Worm (Caenorhabditis elegans): ENCODE measurements around the gene T26H5.14.

Gene T26H5.14

ce11 chrV:15479825-15480224 is 30.9 kb downstream of the T26H5.14 start:
- no peak for TF ChIP-seq unc-62 (GFP tag; optimal IDR thresholded peaks at IDR 0.05)

ce11 chrV:15480505-15481075 is 31.6 kb downstream of the T26H5.14 start:
- no peak for TF ChIP-seq unc-62 (GFP tag; optimal IDR thresholded peaks at IDR 0.05)

DNA sequence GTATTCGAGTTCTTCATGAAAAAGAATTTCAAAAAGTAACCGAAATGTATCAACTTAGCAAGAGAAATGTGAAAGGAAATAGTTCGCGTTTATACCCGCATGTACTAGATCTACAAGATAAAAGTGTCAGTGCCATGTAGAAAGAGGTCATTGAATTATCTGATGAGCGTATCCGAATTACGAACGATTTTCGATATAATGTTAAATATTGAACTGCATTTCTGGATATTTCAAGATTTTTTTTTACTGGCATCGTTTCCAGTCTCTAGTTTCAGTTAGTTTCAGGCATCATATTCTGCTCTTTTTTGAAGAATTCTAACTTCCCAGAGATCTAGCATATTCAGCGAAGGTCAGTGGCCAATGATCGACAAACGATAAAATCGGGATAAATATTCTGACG is 32.4 kb downstream of the T26H5.14 start, which contains the start of gene nhr-150:
Gene nhr-150, minus strand, starts transcription at position 92 of the 400 bp plus-strand sequence.
- no peak for TF ChIP-seq unc-62 (GFP tag; optimal IDR thresholded peaks at IDR 0.05)

ce11 chrV:15483563-15483962 is 34.6 kb downstream of the T26H5.14 start:
- TF ChIP-seq unc-62 (GFP tag; optimal IDR thresholded peaks at IDR 0.05) = no peak

DNA sequence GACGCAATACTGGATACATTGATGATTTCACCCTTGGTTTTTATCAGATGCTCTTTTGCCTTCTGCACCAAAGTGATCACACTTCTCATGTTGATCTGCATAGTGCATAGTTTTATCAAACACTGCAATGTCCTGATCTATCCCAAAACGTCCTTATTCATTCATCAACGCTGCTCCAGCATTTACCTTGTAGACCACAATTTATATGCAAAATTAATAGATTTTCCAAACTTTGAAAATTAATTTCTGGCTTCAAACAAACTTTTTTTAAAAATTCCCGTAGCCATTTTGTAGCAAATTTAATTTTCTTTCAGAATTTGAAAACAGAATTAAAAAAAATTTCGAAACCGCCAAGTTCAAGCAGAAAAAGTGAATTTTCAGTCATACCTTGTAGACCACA is 35.6 kb downstream of the T26H5.14 start, which contains the start of gene C06B8.3:
Gene C06B8.3, minus strand, starts transcription at position 101 of the 400 bp plus-strand sequence.
- no peak for TF ChIP-seq unc-62 (GFP tag; optimal IDR thresholded peaks at IDR 0.05)

ce11 chrV:15487764-15488163 is 38.8 kb downstream of the T26H5.14 start, which contains the start of gene srw-21:
TSS of gene srw-21 (plus strand) at chrV:15488064.
- TF ChIP-seq unc-62 (GFP tag; optimal IDR thresholded peaks at IDR 0.05) = no peak

- no peak for TF ChIP-seq unc-62 (GFP tag; optimal IDR thresholded peaks at IDR 0.05)
Measured at ce11 chrV:15492518-15492917, 43.6 kb downstream of the T26H5.14 start, which contains the start of gene str-264. TSS of gene str-264 (minus strand) at chrV:15492618.

DNA sequence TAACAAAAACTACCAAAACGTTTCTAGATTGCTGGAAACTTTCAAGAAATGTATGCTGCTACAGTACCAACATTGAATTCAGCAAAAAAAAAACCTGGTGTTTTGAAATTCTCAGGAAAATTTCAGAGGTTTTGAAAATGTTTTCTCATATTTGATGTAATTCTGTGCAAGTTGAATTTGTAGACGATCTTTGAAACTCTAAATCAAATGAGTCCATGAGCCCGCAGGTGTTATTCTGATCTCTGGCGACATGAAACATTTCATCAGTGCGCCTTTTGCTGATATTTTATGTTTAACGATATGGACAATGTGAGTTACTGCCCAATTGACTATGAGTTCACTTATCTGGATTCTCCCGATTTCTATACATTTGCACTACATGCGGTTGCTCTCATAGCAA is 44.7 kb downstream of the T26H5.14 start, which contains the start of gene srh-218:
Gene srh-218, plus strand, starts transcription at position 301 of the 400 bp plus-strand sequence.
- no peak for TF ChIP-seq unc-62 (GFP tag; optimal IDR thresholded peaks at IDR 0.05)

ce11 chrV:15495169-15495568 is 46.2 kb downstream of the T26H5.14 start, which contains the start of gene srh-219:
TSS of gene srh-219 (plus strand) at chrV:15495469.
- TF ChIP-seq unc-62 (GFP tag; optimal IDR thresholded peaks at IDR 0.05) = no peak

- no peak for TF ChIP-seq unc-62 (GFP tag; optimal IDR thresholded peaks at IDR 0.05)
Measured at ce11 chrV:15497731-15498130, 48.8 kb downstream of the T26H5.14 start.

ce11 chrV:15498434-15498833 is 49.5 kb downstream of the T26H5.14 start, which contains the start of gene C06B8.7:
TSS of gene C06B8.7 (plus strand) at chrV:15498734.
- TF ChIP-seq unc-62 (GFP tag; optimal IDR thresholded peaks at IDR 0.05) = no peak

DNA sequence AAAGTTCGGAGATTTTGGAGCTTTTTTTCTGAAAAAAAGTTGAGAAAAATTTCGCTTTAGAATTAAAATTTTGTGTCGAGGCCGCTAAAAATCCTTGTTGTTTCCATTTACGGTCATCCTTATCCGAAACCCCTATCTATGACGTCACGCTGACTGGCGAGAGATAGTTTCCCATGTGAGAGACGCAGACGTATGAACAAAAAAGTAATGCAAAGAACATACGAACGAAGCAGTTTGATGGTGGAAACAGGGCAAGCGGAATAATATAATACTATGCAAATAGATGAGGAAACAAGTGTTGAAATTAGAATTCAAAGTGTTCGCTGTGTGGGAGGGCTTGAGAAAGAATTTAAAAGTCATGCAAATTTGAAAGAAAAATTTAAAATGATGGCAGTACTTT is 50.1 kb downstream of the T26H5.14 start:
- no peak for TF ChIP-seq unc-62 (GFP tag; optimal IDR thresholded peaks at IDR 0.05)
